Worm (Caenorhabditis elegans) whole organism, mixed stage, embryonic: ENCODE results near the gene ZK930.7.

Experiments
- blmp-1 ChIP-seq: fragments of 150-350 bp; optimal IDR thresholded peaks from 2 replicates; lab custom pipeline; 2014; ENCODE audit warnings: missing biosample characterization, missing genetic modification characterization
- ceh-83 ChIP-seq: fragments of 200-800 bp; sonication (Bioruptor generic); optimal IDR thresholded peaks from 2 replicates; lab custom pipeline; 2018; ENCODE audit warnings: mild to moderate bottlenecking, missing genetic modification characterization, missing compliant biosample characterization
- nhr-12 ChIP-seq: fragments of 150-350 bp; optimal IDR thresholded peaks from 2 replicates; lab custom pipeline; 2014; ENCODE audit warnings: missing biosample characterization, missing genetic modification characterization
- nhr-237 ChIP-seq: fragments of 150-350 bp; optimal IDR thresholded peaks from 2 replicates; lab custom pipeline; 2014; ENCODE audit warnings: missing biosample characterization, missing genetic modification characterization
- nhr-28 ChIP-seq: fragments of 150-350 bp; optimal IDR thresholded peaks from 2 replicates; lab custom pipeline; 2014; ENCODE audit warnings: missing biosample characterization, missing genetic modification characterization

DNA sequence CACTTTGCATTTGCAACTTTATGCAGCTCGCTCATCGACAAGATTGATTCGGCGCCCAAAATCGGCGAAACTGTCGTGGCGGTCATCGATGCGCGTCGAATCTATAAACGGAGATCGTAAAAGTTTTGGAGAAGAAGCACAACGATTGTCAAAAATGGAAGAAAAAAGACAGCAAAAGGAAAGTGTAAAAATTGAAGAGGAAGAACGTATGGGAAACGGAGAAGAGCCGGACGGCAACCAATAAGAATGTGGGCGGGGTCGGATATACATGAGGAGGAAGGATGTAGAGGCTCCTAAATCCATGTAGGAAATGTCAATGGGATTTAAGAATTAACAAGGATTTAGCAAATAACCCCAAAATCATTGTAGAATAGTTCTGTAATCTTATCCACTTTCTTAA, 13.3 kb upstream of the ZK930.7 start, which contains the start of gene vab-23:
- TF ChIP-seq ceh-83 (GFP tag; lab: Kevin White, UChicago): no peak
- no peak for TF ChIP-seq nhr-237 (tag; lab: Kevin White, UChicago)
- no peak for TF ChIP-seq nhr-12
- no peak for TF ChIP-seq blmp-1 (tag; lab: Kevin White, UChicago)
- TF ChIP-seq nhr-28: no peak
